Fruit fly (Drosophila melanogaster) whole organism, wandering third instar larva: Measurements from ENCODE around the gene CG15743.

Source experiments
- CrebA ChIP-seq: fragments of 200-800 bp; sonication (Bioruptor generic); optimal IDR thresholded peaks from 2 replicates; lab custom pipeline; 2016; ENCODE audit warnings: missing biosample characterization, mild to moderate bottlenecking, missing genetic modification characterization, borderline replicate concordance
- Hr83 ChIP-seq: fragments of 200-300 bp; sonication (Bioruptor generic); optimal IDR thresholded peaks from 2 replicates; lab custom pipeline; 2016; ENCODE audit warnings: missing biosample characterization, mild to moderate bottlenecking, missing genetic modification characterization, moderate library complexity; ENCODE audit not compliant: poor library complexity, severe bottlenecking
- ey ChIP-seq: fragments of 200-800 bp; sonication (Bioruptor generic); optimal IDR thresholded peaks from 2 replicates; lab custom pipeline; 2016; ENCODE audit warnings: missing biosample characterization, missing genetic modification characterization

dm6 chrX:13303656-13304647 is 18.4 kb downstream of the CG15743 start:
- TF ChIP-seq CrebA (GFP tag; lab: Kevin White, UChicago) (no peak), ey (GFP tag; lab: Kevin White, UChicago) (no peak), Hr83 (GFP tag; lab: Kevin White, UChicago) (peak; percentile 5)
